Worm (Caenorhabditis elegans): Measurements from ENCODE around the gene cnt-2.
A peak's percentile ranks its signal among the peaks of the same experiment; 100 is the strongest.

DNA sequence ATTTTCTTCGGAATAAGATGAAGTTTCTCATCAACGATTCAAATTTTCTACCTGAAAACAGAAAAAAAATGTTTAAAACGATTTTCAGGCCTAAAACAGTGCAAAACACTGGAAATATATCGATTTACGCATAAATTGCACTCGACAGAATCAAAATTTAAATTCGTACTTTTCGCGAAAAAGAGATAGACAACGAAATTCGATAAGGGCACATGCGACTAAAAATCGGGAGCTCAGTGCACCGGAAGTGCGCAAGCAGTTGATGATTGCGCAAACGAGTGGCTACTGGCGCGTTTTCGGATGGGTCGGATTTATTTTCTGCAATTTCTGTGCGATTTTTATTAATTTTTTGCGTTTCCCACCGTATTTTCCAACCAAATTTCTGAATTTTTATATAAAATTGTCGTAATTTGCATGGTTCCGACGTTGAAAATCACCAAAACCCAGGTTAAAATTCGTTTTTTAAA is 52.2 kb downstream of the cnt-2 start, which contains the start of the genes Y39A1A.21 and Y39A1A.22:
- TF ChIP-seq fkh-10 (GFP tag; optimal IDR thresholded peaks at IDR 0.05): peak; percentile 70
- TF ChIP-seq T23F11.4 (GFP tag; optimal IDR thresholded peaks at IDR 0.05): no peak
- TF ChIP-seq ets-4 (tag; optimal IDR thresholded peaks at IDR 0.05): no peak
- no peak for TF ChIP-seq F13H6.1 (tag; optimal IDR thresholded peaks at IDR 0.05)
- peak; percentile 45 for TF ChIP-seq C08G9.2 (tag; optimal IDR thresholded peaks at IDR 0.05)
